Fruit fly (Drosophila melanogaster): ENCODE measurements around the gene CdGAPr.

CdGAPr gene

dm6 chr2L:19756040-19756439, 35.6 kb downstream of the CdGAPr start:
- no peak for TF ChIP-seq CG17801 (GFP tag; optimal IDR thresholded peaks at IDR 0.05; ENCODE audit: partially characterized antibody)

dm6 chr2L:19755015-19755414, 36.7 kb downstream of the CdGAPr start:
- no peak for TF ChIP-seq CG17801 (GFP tag; optimal IDR thresholded peaks at IDR 0.05; ENCODE audit: partially characterized antibody)

- no peak for TF ChIP-seq CG17801 (GFP tag; optimal IDR thresholded peaks at IDR 0.05; ENCODE audit: partially characterized antibody)
Observed at dm6 chr2L:19750571-19750970, 41.1 kb downstream of the CdGAPr start.

- TF ChIP-seq CG17801 (GFP tag; optimal IDR thresholded peaks at IDR 0.05; ENCODE audit: partially characterized antibody), result no peak
Observed at dm6 chr2L:19735635-19736109, 56.0 kb downstream of the CdGAPr start, which contains the start of the genes CG10462 and Nf-YB. TSS of gene CG10462 (minus strand) at chr2L:19735980. TSS of gene Nf-YB (plus strand) at chr2L:19736044.

Measured in ovary, adult (tissue).